Worm (Caenorhabditis elegans) whole organism, late embryonic: Measurements from ENCODE around the gene fbxa-32.
"Not testable (repeated sequence)": the region's sequence is repeated elsewhere in the genome, so short reads cannot be mapped to it uniquely, and the experiment has no call there.

Experiments
- F13H6.1 ChIP-seq: sonication (generic microtip); optimal IDR thresholded peaks from 2 replicates; lab custom pipeline; 2016; ENCODE audit warnings: missing genetic modification characterization, missing compliant biosample characterization
- ceh-18 ChIP-seq: sonication (generic microtip); optimal IDR thresholded peaks from 2 replicates; lab custom pipeline; 2016; ENCODE audit warnings: missing genetic modification characterization, missing compliant biosample characterization
- ceh-31 ChIP-seq: sonication (generic microtip); optimal IDR thresholded peaks from 2 replicates; lab custom pipeline; 2016; ENCODE audit warnings: missing genetic modification characterization, missing compliant biosample characterization
- hlh-8 ChIP-seq: sonication (generic microtip); optimal IDR thresholded peaks from 2 replicates; lab custom pipeline; 2016; ENCODE audit warnings: missing genotype, missing genetic modification characterization, missing compliant biosample characterization
- nhr-11 ChIP-seq: fragments of 150-350 bp; optimal IDR thresholded peaks from 2 replicates; lab custom pipeline; 2014; ENCODE audit warnings: missing biosample characterization, missing genetic modification characterization
- pha-4 ChIP-seq: fragments of 150-350 bp; optimal IDR thresholded peaks from 2 replicates; lab custom pipeline; 2018; ENCODE audit warnings: missing biosample characterization, missing genetic modification reagents, missing genetic modification characterization
- syd-9 ChIP-seq: sonication (generic microtip); optimal IDR thresholded peaks from 2 replicates; lab custom pipeline; 2016; ENCODE audit warnings: mild to moderate bottlenecking, missing genetic modification characterization, moderate library complexity, missing compliant biosample characterization
- tbx-2 ChIP-seq: sonication (generic microtip); optimal IDR thresholded peaks from 2 replicates; lab custom pipeline; 2016; ENCODE audit warnings: missing genetic modification characterization, missing compliant biosample characterization

- not testable (repeated sequence) for TF ChIP-seq nhr-11 (tag; lab: Kevin White, UChicago); pha-4 (tag; lab: Kevin White, UChicago); ceh-18 (tag; lab: Kevin White, UChicago); syd-9 (tag; lab: Kevin White, UChicago); hlh-8; tbx-2; F13H6.1 (tag; lab: Kevin White, UChicago); ceh-31 (tag; lab: Kevin White, UChicago)
Measured at ce11 chrIII:1263692-1264091, 5.4 kb downstream of the fbxa-32 start, which contains the start of gene srz-9.
